Worm (Caenorhabditis elegans) whole organism, L4 larva: ENCODE measurements around the gene Y59E1A.4.

Experiments
- D1046.2 ChIP-seq: fragments of 200-800 bp; sonication (Bioruptor generic); IDR thresholded peaks from 2 replicates; pipeline ENCODE4 v1.3.6; 2022; ENCODE audit warnings: missing genetic modification characterization, missing compliant biosample characterization
- F26F4.8 ChIP-seq: fragments of 200-800 bp; sonication (Bioruptor generic); conservative IDR thresholded peaks from 2 replicates; pipeline ENCODE4 v1.3.6; 2022; ENCODE audit warnings: missing genetic modification characterization, missing compliant biosample characterization
- F49E8.2 ChIP-seq: sonication (generic microtip); optimal IDR thresholded peaks from 2 replicates; lab custom pipeline; 2016; ENCODE audit warnings: missing compliant biosample characterization, mild to moderate bottlenecking, missing genetic modification characterization, borderline replicate concordance
- R02D3.7 ChIP-seq: fragments of 150-350 bp; sonication (generic microtip); optimal IDR thresholded peaks from 3 replicates; lab custom pipeline; 2014; ENCODE audit warnings: missing biosample characterization, missing genetic modification characterization
- Y75B8A.6 ChIP-seq: fragments of 200-800 bp; sonication (Bioruptor generic); IDR thresholded peaks from 2 replicates; pipeline ENCODE4 v1.3.6; 2022; ENCODE audit warnings: missing genetic modification reagents, missing genetic modification characterization, missing compliant biosample characterization
- ZK337.2 ChIP-seq: fragments of 200-800 bp; sonication (Bioruptor generic); IDR thresholded peaks from 2 replicates; pipeline ENCODE4 v1.3.6; 2022; ENCODE audit warnings: missing genetic modification reagents, missing genetic modification characterization, missing compliant biosample characterization
- ZK546.5 ChIP-seq, 2 experiments: sonication (generic microtip); optimal IDR thresholded peaks; 2 replicates each; lab custom pipeline; 2017; ENCODE audit warnings: missing biosample characterization in 2 of 2, missing genetic modification characterization in 2 of 2
- aha-1 ChIP-seq: fragments of 150-350 bp; peaks from one replicate; lab custom pipeline; 2014; ENCODE audit warnings: missing biosample characterization, missing genetic modification characterization
- attf-4 ChIP-seq: sonication (generic microtip); optimal IDR thresholded peaks from 3 replicates; lab custom pipeline; 2017; ENCODE audit warnings: missing biosample characterization, missing genetic modification characterization
- ceh-32 ChIP-seq: sonication (generic microtip); optimal IDR thresholded peaks from 2 replicates; lab custom pipeline; 2016; ENCODE audit warnings: mild to moderate bottlenecking, missing genetic modification characterization, missing compliant biosample characterization; ENCODE audit not compliant: poor library complexity
- ceh-44 ChIP-seq: fragments of 200-800 bp; sonication (Bioruptor generic); IDR thresholded peaks from 2 replicates; pipeline ENCODE4 v1.3.6; 2022; ENCODE audit warnings: missing genetic modification reagents, missing genetic modification characterization, missing compliant biosample characterization
- ceh-82 ChIP-seq: sonication (generic microtip); optimal IDR thresholded peaks from 2 replicates; lab custom pipeline; 2017; ENCODE audit warnings: missing biosample characterization, missing genetic modification characterization
- cey-2 ChIP-seq: sonication (generic microtip); optimal IDR thresholded peaks from 3 replicates; lab custom pipeline; 2017; ENCODE audit warnings: missing genetic modification characterization, mild to moderate bottlenecking, missing compliant biosample characterization, antibody characterized with exemption, borderline replicate concordance; ENCODE audit not compliant: insufficient read depth
- ctbp-1 ChIP-seq: fragments of 200-800 bp; sonication (Bioruptor generic); IDR thresholded peaks from 2 replicates; pipeline ENCODE4 v1.3.6; 2022; ENCODE audit warnings: missing genetic modification reagents, missing genetic modification characterization, missing compliant biosample characterization
- daf-12 ChIP-seq: fragments of 150-350 bp; optimal IDR thresholded peaks from 2 replicates; lab custom pipeline; 2014; ENCODE audit warnings: missing biosample characterization, missing genetic modification reagents, missing genetic modification characterization
- daf-19 ChIP-seq: fragments of 200-800 bp; sonication (Bioruptor generic); conservative IDR thresholded peaks from 2 replicates; pipeline ENCODE4 v1.3.6; 2022; ENCODE audit warnings: missing genetic modification characterization, missing compliant biosample characterization
- dve-1 ChIP-seq: sonication (generic microtip); optimal IDR thresholded peaks from 2 replicates; lab custom pipeline; 2017; ENCODE audit warnings: antibody characterized with exemption, mild to moderate bottlenecking, missing genetic modification characterization, missing compliant biosample characterization; ENCODE audit not compliant: insufficient read depth
- egl-27 ChIP-seq: sonication (generic microtip); optimal IDR thresholded peaks from 3 replicates; lab custom pipeline; 2017; ENCODE audit warnings: missing biosample characterization, missing genetic modification reagents, missing genetic modification characterization
- fos-1 ChIP-seq: fragments of 150-350 bp; optimal IDR thresholded peaks from 2 replicates; lab custom pipeline; 2014; ENCODE audit warnings: missing biosample characterization, missing genetic modification characterization
- gei-8 ChIP-seq: fragments of 200-800 bp; sonication (Bioruptor generic); optimal IDR thresholded peaks from 2 replicates; lab custom pipeline; 2018; ENCODE audit warnings: mild to moderate bottlenecking, missing genetic modification characterization, missing compliant biosample characterization
- jun-1 ChIP-seq: fragments of 150-350 bp; optimal IDR thresholded peaks from 2 replicates; lab custom pipeline; 2014; ENCODE audit warnings: missing biosample characterization, missing genetic modification reagents, missing genetic modification characterization
- lin-1 ChIP-seq: fragments of 200-800 bp; sonication (Bioruptor generic); IDR thresholded peaks from 2 replicates; pipeline ENCODE4 v1.3.6; 2022; ENCODE audit warnings: missing genetic modification reagents, missing genetic modification characterization, missing compliant biosample characterization
- madf-5 ChIP-seq, 2 experiments: fragments of 200-800 bp; sonication (Bioruptor generic); IDR thresholded peaks; 2 replicates each; pipeline ENCODE4 v1.3.6; 2022; ENCODE audit warnings: missing compliant biosample characterization in 2 of 2, missing genetic modification characterization in 2 of 2
- mdl-1 ChIP-seq, 2 experiments: fragments of 150-350 bp in 1 of 2; sonication (generic microtip) in 1 of 2; optimal IDR thresholded peaks; 2 replicates each; lab custom pipeline; 2014 to 2017; ENCODE audit warnings: missing biosample characterization in 2 of 2, missing genetic modification characterization in 2 of 2
- mdt-29 ChIP-seq: fragments of 200-800 bp; sonication (Bioruptor generic); IDR thresholded peaks from 2 replicates; pipeline ENCODE4 v1.3.6; 2022; ENCODE audit warnings: missing genetic modification reagents, missing genetic modification characterization, missing compliant biosample characterization
- mxl-2 ChIP-seq: fragments of 200-800 bp; sonication (Bioruptor generic); conservative IDR thresholded peaks from 2 replicates; pipeline ENCODE4 v1.3.6; 2022; ENCODE audit warnings: missing genetic modification reagents, missing genetic modification characterization, missing compliant biosample characterization
- mxl-3 ChIP-seq: fragments of 200-800 bp; sonication (Bioruptor generic); optimal IDR thresholded peaks from 2 replicates; lab custom pipeline; 2018; ENCODE audit warnings: mild to moderate bottlenecking, missing genetic modification characterization, missing compliant biosample characterization
- nhr-11 ChIP-seq: fragments of 150-350 bp; optimal IDR thresholded peaks from 2 replicates; lab custom pipeline; 2014; ENCODE audit warnings: missing biosample characterization, missing genetic modification characterization
- nhr-111 ChIP-seq: fragments of 200-800 bp; sonication (Bioruptor generic); optimal IDR thresholded peaks from 2 replicates; lab custom pipeline; 2018; ENCODE audit warnings: mild to moderate bottlenecking, missing genetic modification characterization, missing compliant biosample characterization
- nhr-28 ChIP-seq: fragments of 150-350 bp; optimal IDR thresholded peaks from 2 replicates; lab custom pipeline; 2014; ENCODE audit warnings: missing biosample characterization, missing genetic modification characterization
- nhr-42 ChIP-seq: fragments of 200-800 bp; sonication (Bioruptor generic); IDR thresholded peaks from 2 replicates; pipeline ENCODE4 v1.3.6; 2022; ENCODE audit warnings: missing genetic modification characterization, missing compliant biosample characterization
- nhr-48 ChIP-seq: sonication (generic microtip); optimal IDR thresholded peaks from 2 replicates; lab custom pipeline; 2016; ENCODE audit warnings: mild to moderate bottlenecking, missing genetic modification characterization, missing compliant biosample characterization
- php-3 ChIP-seq: fragments of 200-800 bp; sonication (Bioruptor generic); IDR thresholded peaks from 2 replicates; pipeline ENCODE4 v1.3.6; 2022; ENCODE audit warnings: missing genetic modification reagents, missing genetic modification characterization, missing compliant biosample characterization
- sdz-12 ChIP-seq: fragments of 200-800 bp; sonication (Bioruptor generic); optimal IDR thresholded peaks from 2 replicates; lab custom pipeline; 2018; ENCODE audit warnings: mild to moderate bottlenecking, missing genetic modification characterization, missing compliant biosample characterization
- tag-97 ChIP-seq: fragments of 200-800 bp; sonication (Bioruptor generic); IDR thresholded peaks from 2 replicates; pipeline ENCODE4 v1.3.6; 2022; ENCODE audit warnings: missing genetic modification characterization, missing compliant biosample characterization
- unc-62 ChIP-seq, 3 experiments: fragments of 150-350 bp in 1 of 3; sonication (generic microtip); optimal IDR thresholded peaks in 2 of 3; peaks in 1 of 3; 1 replicate in 1 of 3; 2 replicates in 2 of 3; lab custom pipeline; 2014 to 2017; ENCODE audit warnings: missing biosample characterization in 3 of 3, missing genetic modification characterization in 3 of 3, missing genetic modification reagents in 3 of 3, missing genotype in 1 of 3
- zfp-2 ChIP-seq: sonication (generic microtip); optimal IDR thresholded peaks from 2 replicates; lab custom pipeline; 2016; ENCODE audit warnings: mild to moderate bottlenecking, missing genetic modification characterization, missing compliant biosample characterization
- zfp-3 ChIP-seq: fragments of 200-800 bp; sonication (Bioruptor generic); conservative IDR thresholded peaks from 2 replicates; pipeline ENCODE4 v1.3.6; 2022; ENCODE audit warnings: missing genetic modification reagents, missing genetic modification characterization, missing compliant biosample characterization

The Y59E1A.4 gene

ce11 chrX:1935438-1935837 lies 4.3 kb downstream of the Y59E1A.4 start:
- TF ChIP-seq ZK546.5 (tag; optimal IDR thresholded peaks at IDR 0.05; lab: Kevin White, UChicago) (no peak), aha-1 (tag; lab: Kevin White, UChicago) (peak; percentile 67), unc-62 (GFP tag; optimal IDR thresholded peaks at IDR 0.05 in 1 of 2; lab: Kevin White, UChicago) (peak in 1 of 2 experiments; percentile 95), unc-62 (tag; optimal IDR thresholded peaks at IDR 0.05; lab: Kevin White, UChicago) (no peak)

DNA sequence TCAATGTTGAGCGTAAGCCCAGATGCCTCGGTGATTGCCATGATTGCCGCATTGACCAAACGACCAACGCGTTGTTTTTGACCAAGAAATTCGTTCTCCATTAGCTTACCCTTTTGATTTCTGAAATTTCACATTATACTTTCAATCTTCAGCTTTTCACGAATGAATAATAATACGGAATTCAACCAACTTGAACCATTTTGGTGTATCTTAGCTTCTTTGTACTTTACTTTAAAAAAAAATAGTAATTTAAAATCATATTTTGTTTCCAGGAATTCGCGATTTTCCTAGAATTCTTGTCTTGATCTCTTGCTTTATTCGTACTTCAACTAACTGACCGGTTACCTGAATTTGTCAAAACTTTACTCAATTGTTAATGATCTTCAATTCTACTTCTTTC lies 15.6 kb downstream of the Y59E1A.4 start, which contains the start of gene ZC53.2:
Gene ZC53.2, minus strand, starts transcription at position 101 of the 400 bp plus-strand sequence.
- TF ChIP-seq nhr-28 (no peak), php-3 (GFP tag; lab: Robert Waterston, UW) (no peak), F26F4.8 (GFP tag; lab: Robert Waterston, UW) (no peak), daf-12 (tag; lab: Kevin White, UChicago) (no peak), fos-1 (tag; lab: Kevin White, UChicago) (no peak), F49E8.2 (tag; lab: Kevin White, UChicago) (no peak), R02D3.7 (no peak), nhr-111 (no peak), mdt-29 (no peak), ceh-44 (GFP tag; lab: Robert Waterston, UW) (no peak), dve-1 (tag; lab: Kevin White, UChicago) (no peak), mdl-1 (tag; optimal IDR thresholded peaks at IDR 0.05; lab: Kevin White, UChicago) (no peak), D1046.2 (GFP tag; lab: Robert Waterston, UW) (no peak), nhr-48 (tag; lab: Kevin White, UChicago) (no peak), lin-1 (no peak), ctbp-1 (GFP tag; lab: Robert Waterston, UW) (no peak), mxl-3 (GFP tag; lab: Kevin White, UChicago) (no peak), Y75B8A.6 (GFP tag; lab: Robert Waterston, UW) (no peak), aha-1 (tag; lab: Kevin White, UChicago) (no peak)

- no peak for TF ChIP-seq ceh-32 (tag; lab: Kevin White, UChicago)
- TF ChIP-seq nhr-11 (tag; lab: Kevin White, UChicago): no peak
- no peak for TF ChIP-seq tag-97
- TF ChIP-seq R02D3.7: no peak
- no peak for TF ChIP-seq ceh-82
- no peak for TF ChIP-seq zfp-3
- TF ChIP-seq daf-19 (GFP tag; lab: Robert Waterston, UW): no peak
- no peak for TF ChIP-seq cey-2
- no peak for TF ChIP-seq nhr-42 (GFP tag; lab: Robert Waterston, UW)
- TF ChIP-seq sdz-12 (GFP tag; lab: Kevin White, UChicago): no peak
- TF ChIP-seq jun-1 (tag; lab: Kevin White, UChicago): no peak
- no peak for TF ChIP-seq attf-4
These were observed 17.5 kb downstream of the Y59E1A.4 start, which contains the start of gene ZC53.22 for ce11 chrX:1922294-1922693. ZC53.22 (minus strand) TSS chrX:1922394.

DNA sequence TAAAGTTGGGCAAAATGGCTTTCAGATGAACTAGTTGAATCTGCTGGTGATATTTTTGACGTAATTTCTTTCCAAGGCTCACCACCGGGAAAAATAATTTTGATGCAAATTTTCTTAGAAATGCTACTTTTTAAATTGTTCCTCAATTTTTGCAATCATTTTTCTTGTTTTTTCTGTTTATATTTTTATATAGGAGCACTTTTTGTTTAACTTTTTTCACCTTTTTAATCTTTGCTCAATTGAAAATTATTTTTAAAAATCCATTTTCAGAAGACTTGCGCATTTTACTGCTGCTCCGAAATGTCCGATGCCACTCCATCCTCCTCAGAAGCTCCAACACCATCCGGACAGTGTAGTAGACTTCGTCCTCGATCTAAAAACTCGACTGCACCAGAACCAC lies 22.6 kb downstream of the Y59E1A.4 start, which contains the start of gene dot-1.5:
Gene dot-1.5, plus strand, starts transcription at position 301 of the 400 bp plus-strand sequence.
- TF ChIP-seq zfp-2 (tag; lab: Kevin White, UChicago): no peak
- TF ChIP-seq egl-27 (tag; lab: Kevin White, UChicago): no peak
- no peak for TF ChIP-seq aha-1 (tag; lab: Kevin White, UChicago)
- no peak for TF ChIP-seq gei-8 (GFP tag; lab: Kevin White, UChicago)
- no peak for TF ChIP-seq madf-5 (GFP tag; IDR thresholded peaks at IDR 0.05; lab: Robert Waterston, UW)
- no peak for TF ChIP-seq ZK337.2 (GFP tag; lab: Robert Waterston, UW)
- no peak for TF ChIP-seq ZK546.5 (tag; optimal IDR thresholded peaks at IDR 0.05; lab: Kevin White, UChicago)
- TF ChIP-seq mxl-2 (GFP tag; lab: Robert Waterston, UW): no peak
